Worm (Caenorhabditis elegans): ENCODE results near the gene srd-45.

ce11 chrX:12323439-12323838, 5.3 kb upstream of the srd-45 start, which contains the start of gene srd-40:
- TF ChIP-seq hmbx-1 (tag; optimal IDR thresholded peaks at IDR 0.05) (no peak), flt-1 (GFP tag; IDR thresholded peaks at IDR 0.05) (no peak), ama-1 (optimal IDR thresholded peaks at IDR 0.05) (no peak), ceh-36 (tag; optimal IDR thresholded peaks at IDR 0.05) (no peak)

Measured in whole organism, early embryonic.